Worm (Caenorhabditis elegans) whole organism, L1 larva: ENCODE data around the gene W04D2.4.
A peak's percentile ranks its signal among the peaks of the same experiment; 100 is the strongest.

Source experiments
- C04F5.9 ChIP-seq: sonication (generic microtip); optimal IDR thresholded peaks from 2 replicates; lab custom pipeline; 2016; ENCODE audit warnings: missing genetic modification characterization, missing compliant biosample characterization
- C34B4.2 ChIP-seq: sonication (generic microtip); optimal IDR thresholded peaks from 2 replicates; lab custom pipeline; 2017; ENCODE audit warnings: mild to moderate bottlenecking, missing genetic modification characterization, missing compliant biosample characterization
- aha-1 ChIP-seq: fragments of 150-350 bp; optimal IDR thresholded peaks from 2 replicates; lab custom pipeline; 2014; ENCODE audit warnings: missing biosample characterization, missing genetic modification characterization
- ama-1 ChIP-seq: fragments of 150-350 bp; optimal IDR thresholded peaks from 2 replicates; lab custom pipeline; 2014
- blmp-1 ChIP-seq: fragments of 150-350 bp; optimal IDR thresholded peaks from 2 replicates; lab custom pipeline; 2014; ENCODE audit warnings: missing biosample characterization, missing genetic modification characterization
- ceh-63 ChIP-seq: fragments of 200-800 bp; sonication (Bioruptor generic); optimal IDR thresholded peaks from 2 replicates; lab custom pipeline; 2018; ENCODE audit warnings: mild to moderate bottlenecking, missing genetic modification characterization, missing compliant biosample characterization
- ceh-82 ChIP-seq, 3 experiments: fragments of 150-350 bp in 1 of 3; sonication (generic microtip) in 2 of 3; optimal IDR thresholded peaks; 2 replicates each; lab custom pipeline; 2014 to 2017; ENCODE audit warnings: missing biosample characterization in 3 of 3, missing genetic modification characterization in 3 of 3
- ceh-88 ChIP-seq: fragments of 200-800 bp; sonication (Bioruptor generic); IDR thresholded peaks from 2 replicates; pipeline ENCODE4 v1.3.6; 2022; ENCODE audit warnings: missing genetic modification characterization, missing compliant biosample characterization
- ceh-90 ChIP-seq: sonication (generic microtip); optimal IDR thresholded peaks from 2 replicates; lab custom pipeline; 2016; ENCODE audit warnings: missing genetic modification characterization, missing compliant biosample characterization
- ces-1 ChIP-seq: fragments of 150-350 bp; optimal IDR thresholded peaks from 2 replicates; lab custom pipeline; 2014; ENCODE audit warnings: missing biosample characterization, missing genetic modification reagents, missing genetic modification characterization
- dpl-1 ChIP-seq, 3 experiments: fragments of 150-350 bp in 2 of 3; sonication (generic microtip) in 1 of 3; optimal IDR thresholded peaks; 2 replicates each; lab custom pipeline; 2014 to 2017; ENCODE audit warnings: missing biosample characterization in 3 of 3, missing genetic modification characterization in 3 of 3, missing genetic modification reagents in 3 of 3
- dsc-1 ChIP-seq: sonication (generic microtip); optimal IDR thresholded peaks from 2 replicates; lab custom pipeline; 2016; ENCODE audit warnings: mild to moderate bottlenecking, missing genetic modification characterization, missing compliant biosample characterization
- efl-3 ChIP-seq: fragments of 200-800 bp; sonication (Bioruptor generic); optimal IDR thresholded peaks from 2 replicates; lab custom pipeline; 2018; ENCODE audit warnings: mild to moderate bottlenecking, missing genetic modification characterization, missing compliant biosample characterization
- egl-27 ChIP-seq, 2 experiments: fragments of 150-350 bp in 1 of 2; sonication (generic microtip); optimal IDR thresholded peaks; 3 replicates each; lab custom pipeline; 2017 to 2018; ENCODE audit warnings: missing biosample characterization in 2 of 2, missing genetic modification characterization in 2 of 2, missing genetic modification reagents in 2 of 2
- elt-2 ChIP-seq: sonication (generic microtip); optimal IDR thresholded peaks from 2 replicates; lab custom pipeline; 2016; ENCODE audit warnings: missing genetic modification characterization, mild to moderate bottlenecking, inconsistent platforms, missing compliant biosample characterization, missing genetic modification reagents
- elt-3 ChIP-seq, 6 experiments: fragments of 150-350 bp in 1 of 6; sonication (generic microtip); optimal IDR thresholded peaks; 2 replicates each; lab custom pipeline; 2017 to 2018; ENCODE audit warnings: missing biosample characterization in 6 of 6, missing genetic modification characterization in 6 of 6, inconsistent platforms in 1 of 6
- grh-1 ChIP-seq: fragments of 200-800 bp; sonication (Bioruptor generic); IDR thresholded peaks from 2 replicates; pipeline ENCODE4 v1.3.6; 2022; ENCODE audit warnings: missing genetic modification reagents, missing genetic modification characterization, missing compliant biosample characterization
- hlh-17 ChIP-seq: fragments of 200-800 bp; sonication (Bioruptor generic); optimal IDR thresholded peaks from 2 replicates; lab custom pipeline; 2018; ENCODE audit warnings: missing genetic modification characterization, mild to moderate bottlenecking, missing compliant biosample characterization, moderate library complexity, borderline replicate concordance
- hpl-2 ChIP-seq: fragments of 150-350 bp; optimal IDR thresholded peaks from 2 replicates; lab custom pipeline; 2014; ENCODE audit warnings: missing biosample characterization, missing genetic modification reagents, missing genetic modification characterization
- lin-13 ChIP-seq: fragments of 150-350 bp; optimal IDR thresholded peaks from 2 replicates; lab custom pipeline; 2014; ENCODE audit warnings: missing biosample characterization, missing genetic modification reagents, missing genetic modification characterization
- lin-15B ChIP-seq: fragments of 150-350 bp; sonication (generic microtip); optimal IDR thresholded peaks from 3 replicates; lab custom pipeline; 2014; ENCODE audit warnings: missing biosample characterization, missing genetic modification characterization
- lin-35 ChIP-seq, 2 experiments: fragments of 150-350 bp; optimal IDR thresholded peaks; 2 replicates each; lab custom pipeline; 2014; ENCODE audit warnings: missing biosample characterization in 2 of 2, missing genetic modification characterization in 2 of 2, missing genetic modification reagents in 2 of 2
- lir-3 ChIP-seq: sonication (generic microtip); optimal IDR thresholded peaks from 2 replicates; lab custom pipeline; 2016; ENCODE audit warnings: mild to moderate bottlenecking, missing genetic modification characterization, moderate library complexity, missing compliant biosample characterization; ENCODE audit not compliant: poor library complexity
- mab-9 ChIP-seq: fragments of 200-800 bp; sonication (Bioruptor generic); IDR thresholded peaks from 2 replicates; pipeline ENCODE4 v1.3.6; 2022; ENCODE audit warnings: missing genetic modification reagents, missing genetic modification characterization, missing compliant biosample characterization
- mdl-1 ChIP-seq, 2 experiments: fragments of 150-350 bp; optimal IDR thresholded peaks; 2 replicates each; lab custom pipeline; 2014 to 2017; ENCODE audit warnings: missing biosample characterization in 2 of 2, missing genetic modification characterization in 2 of 2, inconsistent platforms in 1 of 2
- mef-2 ChIP-seq: fragments of 150-350 bp; optimal IDR thresholded peaks from 2 replicates; lab custom pipeline; 2014; ENCODE audit warnings: missing biosample characterization, missing genetic modification characterization
- mep-1 ChIP-seq: fragments of 150-350 bp; optimal IDR thresholded peaks from 2 replicates; lab custom pipeline; 2014; ENCODE audit warnings: missing biosample characterization, missing genetic modification characterization
- nhr-12 ChIP-seq: sonication (generic microtip); optimal IDR thresholded peaks from 2 replicates; lab custom pipeline; 2017; ENCODE audit warnings: missing biosample characterization, missing genetic modification characterization
- nhr-19 ChIP-seq: fragments of 200-800 bp; sonication (Bioruptor generic); conservative IDR thresholded peaks from 2 replicates; pipeline ENCODE4 v1.3.6; 2022; ENCODE audit warnings: missing genetic modification characterization, missing compliant biosample characterization
- nhr-237 ChIP-seq: fragments of 150-350 bp; optimal IDR thresholded peaks from 2 replicates; lab custom pipeline; 2014; ENCODE audit warnings: missing biosample characterization, missing genetic modification characterization
- nhr-28 ChIP-seq: fragments of 150-350 bp; optimal IDR thresholded peaks from 2 replicates; lab custom pipeline; 2014; ENCODE audit warnings: missing biosample characterization, missing genetic modification characterization
- nhr-47 ChIP-seq: sonication (generic microtip); optimal IDR thresholded peaks from 2 replicates; lab custom pipeline; 2016; ENCODE audit warnings: mild to moderate bottlenecking, missing genetic modification characterization, moderate library complexity, missing compliant biosample characterization
- nhr-77 ChIP-seq: fragments of 150-350 bp; optimal IDR thresholded peaks from 2 replicates; lab custom pipeline; 2014; ENCODE audit warnings: missing biosample characterization, missing genetic modification characterization
- nhr-84 ChIP-seq: sonication (generic microtip); optimal IDR thresholded peaks from 2 replicates; lab custom pipeline; 2017; ENCODE audit warnings: missing biosample characterization, missing genetic modification characterization
- nhr-85 ChIP-seq: sonication (generic microtip); peaks from one replicate; lab custom pipeline; 2016; ENCODE audit warnings: missing genetic modification characterization, inconsistent platforms, missing compliant biosample characterization
- pag-3 ChIP-seq: sonication (generic microtip); optimal IDR thresholded peaks from 2 replicates; lab custom pipeline; 2017; ENCODE audit warnings: missing genetic modification characterization, mild to moderate bottlenecking, missing compliant biosample characterization, antibody characterized with exemption, borderline replicate concordance; ENCODE audit not compliant: insufficient read depth
- pqm-1 ChIP-seq: sonication (generic microtip); optimal IDR thresholded peaks from 3 replicates; lab custom pipeline; 2017; ENCODE audit warnings: missing biosample characterization, missing genetic modification characterization
- rnt-1 ChIP-seq: sonication (generic microtip); optimal IDR thresholded peaks from 2 replicates; lab custom pipeline; 2016; ENCODE audit warnings: mild to moderate bottlenecking, missing genetic modification characterization, moderate library complexity, missing compliant biosample characterization
- snpc-4 ChIP-seq: fragments of 150-350 bp; optimal IDR thresholded peaks from 2 replicates; lab custom pipeline; 2014; ENCODE audit warnings: missing biosample characterization, missing genetic modification characterization
- sox-4 ChIP-seq: sonication (generic microtip); optimal IDR thresholded peaks from 2 replicates; lab custom pipeline; 2016; ENCODE audit warnings: missing genetic modification characterization, missing compliant biosample characterization
- sup-37 ChIP-seq: fragments of 200-800 bp; sonication (Bioruptor generic); optimal IDR thresholded peaks from 2 replicates; lab custom pipeline; 2018; ENCODE audit warnings: mild to moderate bottlenecking, missing genetic modification characterization, missing compliant biosample characterization
- swsn-7 ChIP-seq: sonication (generic microtip); optimal IDR thresholded peaks from 2 replicates; lab custom pipeline; 2016; ENCODE audit warnings: missing genetic modification characterization, missing compliant biosample characterization
- tlp-1 ChIP-seq: fragments of 150-350 bp; optimal IDR thresholded peaks from 2 replicates; lab custom pipeline; 2014; ENCODE audit warnings: missing biosample characterization, missing genetic modification characterization
- unc-130 ChIP-seq: fragments of 150-350 bp; optimal IDR thresholded peaks from 2 replicates; lab custom pipeline; 2017; ENCODE audit warnings: missing biosample characterization, missing genetic modification characterization, inconsistent platforms
- unc-30 ChIP-seq: sonication (generic microtip); optimal IDR thresholded peaks from 2 replicates; lab custom pipeline; 2017; ENCODE audit warnings: missing biosample characterization, missing genetic modification characterization
- unc-62 ChIP-seq: fragments of 150-350 bp; optimal IDR thresholded peaks from 2 replicates; lab custom pipeline; 2014; ENCODE audit warnings: missing biosample characterization, missing genetic modification reagents, missing genetic modification characterization
- unc-98 ChIP-seq: fragments of 200-800 bp; sonication (Bioruptor generic); IDR thresholded peaks from 2 replicates; pipeline ENCODE4 v1.3.6; 2022; ENCODE audit warnings: missing genetic modification characterization, missing compliant biosample characterization
- xbp-1 ChIP-seq: sonication (generic microtip); optimal IDR thresholded peaks from 2 replicates; lab custom pipeline; 2016; ENCODE audit warnings: missing genetic modification characterization, missing compliant biosample characterization
- zag-1 ChIP-seq: fragments of 150-350 bp; optimal IDR thresholded peaks from 2 replicates; lab custom pipeline; 2014; ENCODE audit warnings: missing biosample characterization, missing genetic modification characterization
- zip-4 ChIP-seq: fragments of 200-800 bp; sonication (Bioruptor generic); optimal IDR thresholded peaks from 2 replicates; lab custom pipeline; 2018; ENCODE audit warnings: mild to moderate bottlenecking, missing genetic modification characterization, moderate library complexity, missing compliant biosample characterization
- ztf-11 ChIP-seq, 2 experiments: sonication (generic microtip); optimal IDR thresholded peaks; 2 replicates each; lab custom pipeline; 2016 to 2017; ENCODE audit warnings: missing genetic modification characterization in 2 of 2, missing biosample characterization in 1 of 2, missing compliant biosample characterization in 1 of 2
- ztf-4 ChIP-seq: fragments of 150-350 bp; optimal IDR thresholded peaks from 2 replicates; lab custom pipeline; 2014; ENCODE audit warnings: missing biosample characterization, missing genetic modification characterization

The W04D2.4 gene

ce11 chrV:12497725-12498263, at the start of gene W04D2.4, which contains the start of gene rbm-25:
Gene W04D2.4, minus strand, starts transcription at chrV:12497755.
Gene rbm-25, plus strand, starts transcription at chrV:12498213.
- TF ChIP-seq C04F5.9 (tag; lab: Kevin White, UChicago): peak; percentile 41
- no peak for TF ChIP-seq egl-27 (tag; optimal IDR thresholded peaks at IDR 0.05; lab: Kevin White, UChicago)
- TF ChIP-seq nhr-84 (tag; lab: Kevin White, UChicago): no peak
- no peak for TF ChIP-seq tlp-1 (tag; lab: Kevin White, UChicago)
- TF ChIP-seq sox-4 (tag; lab: Kevin White, UChicago): peak; percentile 78
- TF ChIP-seq unc-130: peak; percentile 81
- no peak for TF ChIP-seq efl-3
- peak; percentile 23 for TF ChIP-seq aha-1 (tag; lab: Kevin White, UChicago)
- no peak for TF ChIP-seq hpl-2 (GFP tag; lab: Kevin White, UChicago)
- TF ChIP-seq unc-98 (GFP tag; lab: Robert Waterston, UW): no peak
- peak; percentile 92 for TF ChIP-seq nhr-47 (tag; lab: Kevin White, UChicago)
- peak; percentile 98 for TF ChIP-seq mep-1 (tag; lab: Kevin White, UChicago)
- TF ChIP-seq nhr-85 (tag; lab: Kevin White, UChicago): peak; percentile 90
- TF ChIP-seq lin-35 (GFP tag; optimal IDR thresholded peaks at IDR 0.05; lab: Kevin White, UChicago): peak; percentile 76 to 85
- peak; percentile 60 for TF ChIP-seq lir-3
- TF ChIP-seq hlh-17 (GFP tag; lab: Kevin White, UChicago): no peak
- no peak for TF ChIP-seq ceh-63 (GFP tag; lab: Kevin White, UChicago)
- TF ChIP-seq grh-1 (GFP tag; lab: Robert Waterston, UW): peak; percentile 67
- peak in 1 of 2 experiments; percentile 40 for TF ChIP-seq ztf-11 (tag; optimal IDR thresholded peaks at IDR 0.05; lab: Kevin White, UChicago)
- TF ChIP-seq nhr-237 (tag; lab: Kevin White, UChicago): peak; percentile 28
- peak; percentile 94 for TF ChIP-seq snpc-4 (tag; lab: Kevin White, UChicago)
- TF ChIP-seq mab-9 (GFP tag; lab: Robert Waterston, UW): 0 out of 2 replicates have a peak, but pooled peaks have one; percentile 25
- TF ChIP-seq sup-37: no peak
- TF ChIP-seq C34B4.2: no peak
- no peak for TF ChIP-seq unc-30 (tag; lab: Kevin White, UChicago)
- peak; percentile 68 to 81 (median 81) for TF ChIP-seq dpl-1 (GFP tag; optimal IDR thresholded peaks at IDR 0.05; lab: Kevin White, UChicago)
- peak in 2 of 6 experiments; percentile 56 to 73 for TF ChIP-seq elt-3 (tag; optimal IDR thresholded peaks at IDR 0.05; lab: Kevin White, UChicago)
- 0 out of 2 replicates have a peak, but pooled peaks have one; percentile 23 for TF ChIP-seq ceh-88 (GFP tag; lab: Robert Waterston, UW)
- TF ChIP-seq zag-1 (tag; lab: Kevin White, UChicago): peak; percentile 28
- TF ChIP-seq nhr-28 (tag; lab: Kevin White, UChicago): no peak
- TF ChIP-seq dsc-1 (tag; lab: Kevin White, UChicago): peak; percentile 91
- TF ChIP-seq mdl-1 (tag; optimal IDR thresholded peaks at IDR 0.05; lab: Kevin White, UChicago): peak in 1 of 2 experiments; percentile 69
- no peak for TF ChIP-seq ceh-90 (tag; lab: Kevin White, UChicago)
- peak; percentile 80 for TF ChIP-seq blmp-1 (tag; lab: Kevin White, UChicago)
- peak; percentile 5 for TF ChIP-seq zip-4 (GFP tag; lab: Kevin White, UChicago)
- TF ChIP-seq ceh-82 (tag; optimal IDR thresholded peaks at IDR 0.05; lab: Kevin White, UChicago): peak; percentile 63 to 77 (median 77)
- peak; percentile 75 for TF ChIP-seq ama-1
- peak; percentile 23 for TF ChIP-seq lin-15B
- TF ChIP-seq mef-2 (tag; lab: Kevin White, UChicago): no peak
- TF ChIP-seq pqm-1 (tag; lab: Kevin White, UChicago): no peak
- peak; percentile 90 for TF ChIP-seq swsn-7 (tag; lab: Kevin White, UChicago)
- TF ChIP-seq elt-2 (tag; lab: Kevin White, UChicago): peak; percentile 60
- TF ChIP-seq ces-1: no peak
- no peak for TF ChIP-seq unc-62 (GFP tag; lab: Kevin White, UChicago)
- no peak for TF ChIP-seq pag-3 (tag; lab: Kevin White, UChicago)
- peak; percentile 57 for TF ChIP-seq ztf-4
- TF ChIP-seq lin-13 (GFP tag; lab: Kevin White, UChicago): peak; percentile 74
- no peak for TF ChIP-seq nhr-12 (tag; lab: Kevin White, UChicago)
- peak; percentile 85 for TF ChIP-seq xbp-1 (tag; lab: Kevin White, UChicago)
- TF ChIP-seq nhr-77 (tag; lab: Kevin White, UChicago): peak; percentile 9
- TF ChIP-seq nhr-19 (GFP tag; lab: Robert Waterston, UW): peak; percentile 87
- peak; percentile 87 for TF ChIP-seq rnt-1
